Worm (Caenorhabditis elegans) whole organism, L4 larva: ENCODE results near the gene str-81.
"Not testable (repeated sequence)": the region's sequence is repeated elsewhere in the genome, so short reads cannot be mapped to it uniquely, and the experiment has no call there.

Experiments
- ZK546.5 ChIP-seq, 2 experiments: sonication (generic microtip); optimal IDR thresholded peaks; 2 replicates each; lab custom pipeline; 2017; ENCODE audit warnings: missing biosample characterization in 2 of 2, missing genetic modification characterization in 2 of 2
- ceh-32 ChIP-seq: sonication (generic microtip); optimal IDR thresholded peaks from 2 replicates; lab custom pipeline; 2016; ENCODE audit warnings: mild to moderate bottlenecking, missing genetic modification characterization, missing compliant biosample characterization; ENCODE audit not compliant: poor library complexity
- jun-1 ChIP-seq: fragments of 150-350 bp; optimal IDR thresholded peaks from 2 replicates; lab custom pipeline; 2014; ENCODE audit warnings: missing biosample characterization, missing genetic modification reagents, missing genetic modification characterization
- madf-5 ChIP-seq, 2 experiments: fragments of 200-800 bp; sonication (Bioruptor generic); IDR thresholded peaks; 2 replicates each; pipeline ENCODE4 v1.3.6; 2022; ENCODE audit warnings: missing compliant biosample characterization in 2 of 2, missing genetic modification characterization in 2 of 2
- nhr-28 ChIP-seq: fragments of 150-350 bp; optimal IDR thresholded peaks from 2 replicates; lab custom pipeline; 2014; ENCODE audit warnings: missing biosample characterization, missing genetic modification characterization
- nhr-6 ChIP-seq: fragments of 150-350 bp; optimal IDR thresholded peaks from 2 replicates; lab custom pipeline; 2014; ENCODE audit warnings: missing biosample characterization, missing genetic modification characterization
- nhr-76 ChIP-seq: fragments of 150-350 bp; optimal IDR thresholded peaks from 2 replicates; lab custom pipeline; 2014; ENCODE audit warnings: missing biosample characterization, missing genetic modification characterization
- zag-1 ChIP-seq: fragments of 150-350 bp; optimal IDR thresholded peaks from 2 replicates; lab custom pipeline; 2014; ENCODE audit warnings: missing biosample characterization, missing genetic modification characterization

ce11 chrV:19228958-19229357, 21.9 kb downstream of the str-81 start:
- TF ChIP-seq jun-1 (tag; lab: Kevin White, UChicago); ceh-32; nhr-6 (tag; lab: Kevin White, UChicago); nhr-28 (tag; lab: Kevin White, UChicago); nhr-76; ZK546.5 (tag; optimal IDR thresholded peaks at IDR 0.05; lab: Kevin White, UChicago); zag-1 (tag; lab: Kevin White, UChicago); madf-5 (GFP tag; IDR thresholded peaks at IDR 0.05; lab: Robert Waterston, UW): not testable (repeated sequence)
